Worm (Caenorhabditis elegans) whole organism, L3 larva: ENCODE results near the gene tag-120.

Source experiments
- aly-2 ChIP-seq: fragments of 150-350 bp; optimal IDR thresholded peaks from 2 replicates; lab custom pipeline; 2014; ENCODE audit warnings: missing biosample characterization, missing genetic modification characterization
- ama-1 ChIP-seq: fragments of 150-350 bp; optimal IDR thresholded peaks from 2 replicates; lab custom pipeline; 2018
- nhr-77 ChIP-seq: fragments of 150-350 bp; optimal IDR thresholded peaks from 2 replicates; lab custom pipeline; 2014; ENCODE audit warnings: missing biosample characterization, missing genetic modification characterization
- skn-1 ChIP-seq: fragments of 150-350 bp; optimal IDR thresholded peaks from 2 replicates; lab custom pipeline; 2014; ENCODE audit warnings: missing biosample characterization, missing genetic modification characterization
- unc-39 ChIP-seq: sonication (generic microtip); optimal IDR thresholded peaks from 4 replicates; lab custom pipeline; 2017; ENCODE audit warnings: missing biosample characterization, missing genetic modification characterization
- ztf-4 ChIP-seq: fragments of 150-350 bp; optimal IDR thresholded peaks from 2 replicates; lab custom pipeline; 2014; ENCODE audit warnings: missing biosample characterization, missing genetic modification characterization

DNA sequence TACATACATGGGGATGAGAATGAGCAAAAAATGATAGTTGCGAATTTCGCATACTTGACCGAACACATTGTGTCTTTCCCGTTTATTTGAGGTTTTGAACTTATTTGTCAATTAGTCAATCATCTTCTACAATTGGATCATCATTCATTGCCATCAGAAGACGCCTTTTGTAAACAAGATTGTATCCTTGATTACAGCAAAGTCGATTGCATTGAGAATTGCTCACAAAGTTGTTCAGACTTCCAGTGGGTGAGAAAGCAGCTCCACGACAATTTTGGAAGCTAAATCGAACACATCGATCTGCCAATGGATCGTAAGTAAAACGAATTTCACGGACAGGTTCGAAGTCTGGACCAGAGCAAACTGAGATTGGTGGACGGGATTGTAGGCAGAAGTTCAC, 29.4 kb downstream of the tag-120 start:
- TF ChIP-seq ztf-4 (tag; lab: Kevin White, UChicago) (no peak), aly-2 (tag; lab: Kevin White, UChicago) (no peak), nhr-77 (tag; lab: Kevin White, UChicago) (no peak), skn-1 (tag; lab: Kevin White, UChicago) (no peak), ama-1 (no peak), unc-39 (tag; lab: Kevin White, UChicago) (no peak)
